Worm (Caenorhabditis elegans): ENCODE results near the gene cyn-7.
"Not testable (repeated sequence)": the region's sequence is repeated elsewhere in the genome, so short reads cannot be mapped to it uniquely, and the experiment has no call there.

The cyn-7 gene

DNA sequence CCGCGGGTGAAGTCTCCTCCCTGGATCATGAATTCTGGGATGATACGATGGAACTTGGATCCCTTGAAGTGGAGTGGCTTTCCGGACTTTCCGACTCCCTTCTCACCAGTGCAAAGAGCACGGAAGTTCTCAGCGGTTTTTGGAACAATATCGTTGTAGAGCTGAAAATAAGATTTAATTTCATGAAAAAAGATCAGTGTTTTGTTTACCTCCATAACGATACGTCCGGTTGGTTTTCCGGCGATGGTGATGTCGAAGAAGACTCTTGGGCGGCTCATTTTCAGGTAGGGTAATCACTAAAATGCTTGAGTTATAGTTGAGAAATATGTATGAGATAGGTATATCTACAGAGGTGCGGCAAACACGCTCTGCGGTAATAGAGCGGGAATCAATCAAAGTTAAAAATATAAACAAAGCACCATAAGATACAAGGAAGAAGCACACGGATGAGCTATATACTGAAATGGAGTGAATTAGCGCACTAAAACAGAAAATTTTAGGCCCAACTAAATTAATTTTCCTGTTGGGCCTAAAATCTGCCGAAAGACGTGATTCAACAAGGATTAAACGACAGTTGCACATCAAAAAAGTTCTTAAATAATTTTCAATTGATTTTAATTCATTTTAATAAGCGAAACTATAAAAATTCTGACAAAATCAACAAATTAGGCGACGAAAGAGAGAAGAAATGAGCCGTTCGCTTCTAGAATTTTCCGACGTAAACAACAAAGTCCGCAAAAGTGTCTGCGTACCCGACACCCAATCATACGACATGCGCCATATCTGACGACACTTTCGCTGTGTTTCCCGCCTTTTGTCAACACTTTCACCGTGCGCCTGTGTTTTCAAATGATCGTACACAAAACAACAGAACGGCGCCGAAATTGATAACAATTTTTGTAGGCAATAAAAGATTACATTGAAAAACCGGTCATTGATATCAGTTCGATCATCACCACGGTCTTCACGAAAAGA lies at the start of gene cyn-7, which contains the start of gene bath-36:
cyn-7 (minus strand) TSS at position 296 of the 975 bp plus-strand sequence.
bath-36 (plus strand) TSS at position 806 of the 975 bp plus-strand sequence.
- peak; percentile 51 for TF ChIP-seq W03F9.2 (tag; optimal IDR thresholded peaks at IDR 0.05)
- no peak for TF ChIP-seq dao-5 (tag; optimal IDR thresholded peaks at IDR 0.05)
- no peak for TF ChIP-seq him-1 (tag; optimal IDR thresholded peaks at IDR 0.05)

- TF ChIP-seq dao-5 (tag; optimal IDR thresholded peaks at IDR 0.05) (no peak), him-1 (tag; optimal IDR thresholded peaks at IDR 0.05) (no peak), W03F9.2 (tag; optimal IDR thresholded peaks at IDR 0.05) (no peak)
Observed at ce11 chrV:15235661-15236060, 48.5 kb upstream of the cyn-7 start, which contains the start of gene nhr-164. Gene nhr-164, minus strand, starts transcription at chrV:15235761.

ce11 chrV:15232200-15232599 lies 45.0 kb upstream of the cyn-7 start, which contains the start of gene srw-13:
Gene srw-13, plus strand, starts transcription at chrV:15232500.
- TF ChIP-seq dao-5 (tag; optimal IDR thresholded peaks at IDR 0.05) (no peak), W03F9.2 (tag; optimal IDR thresholded peaks at IDR 0.05) (no peak), him-1 (tag; optimal IDR thresholded peaks at IDR 0.05) (no peak)

- TF ChIP-seq W03F9.2 (tag; optimal IDR thresholded peaks at IDR 0.05) (no peak), dao-5 (tag; optimal IDR thresholded peaks at IDR 0.05) (no peak), him-1 (tag; optimal IDR thresholded peaks at IDR 0.05) (no peak)
Observed at ce11 chrV:15230243-15230642, 43.1 kb upstream of the cyn-7 start, which contains the start of gene srw-15. Gene srw-15, plus strand, starts transcription at chrV:15230543.

- TF ChIP-seq dao-5 (tag; optimal IDR thresholded peaks at IDR 0.05): no peak
- no peak for TF ChIP-seq W03F9.2 (tag; optimal IDR thresholded peaks at IDR 0.05)
- no peak for TF ChIP-seq him-1 (tag; optimal IDR thresholded peaks at IDR 0.05)
Observed at ce11 chrV:15226206-15226605, 39.0 kb upstream of the cyn-7 start.

ce11 chrV:15225650-15226049 lies 38.5 kb upstream of the cyn-7 start, which contains the start of gene srw-14:
Gene srw-14, plus strand, starts transcription at chrV:15225950.
- TF ChIP-seq him-1 (tag; optimal IDR thresholded peaks at IDR 0.05) (no peak), W03F9.2 (tag; optimal IDR thresholded peaks at IDR 0.05) (no peak), dao-5 (tag; optimal IDR thresholded peaks at IDR 0.05) (no peak)

ce11 chrV:15223668-15224067 lies 36.5 kb upstream of the cyn-7 start, which contains the start of gene srw-24:
Gene srw-24, plus strand, starts transcription at chrV:15223968.
- TF ChIP-seq him-1 (tag; optimal IDR thresholded peaks at IDR 0.05) (no peak), dao-5 (tag; optimal IDR thresholded peaks at IDR 0.05) (no peak), W03F9.2 (tag; optimal IDR thresholded peaks at IDR 0.05) (no peak)

- TF ChIP-seq him-1 (tag; optimal IDR thresholded peaks at IDR 0.05) (no peak), dao-5 (tag; optimal IDR thresholded peaks at IDR 0.05) (no peak), W03F9.2 (tag; optimal IDR thresholded peaks at IDR 0.05) (no peak)
Observed at ce11 chrV:15221330-15221729, 34.2 kb upstream of the cyn-7 start, which contains the start of gene irld-25. Gene irld-25, plus strand, starts transcription at chrV:15221630.

DNA sequence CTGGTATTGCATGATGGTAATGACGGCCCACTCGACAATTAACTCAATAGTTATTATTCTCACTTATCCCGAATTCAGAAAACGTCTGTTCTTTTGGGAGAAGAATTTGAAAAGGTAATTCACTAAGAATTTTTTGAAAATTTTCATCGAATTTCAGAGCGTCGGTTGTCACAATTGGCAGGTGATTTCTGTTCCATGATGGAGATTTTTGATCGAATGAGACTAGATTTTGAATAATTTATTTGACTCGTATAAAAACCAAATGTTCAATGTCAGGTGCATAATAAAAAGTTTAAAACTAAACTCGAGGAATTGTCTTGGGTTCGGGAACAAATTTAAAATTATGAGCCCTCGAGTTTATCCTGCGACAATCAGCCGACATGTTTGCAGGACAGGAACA lies 29.5 kb upstream of the cyn-7 start, which contains the start of gene sri-25:
sri-25 (plus strand) TSS at position 301 of the 400 bp plus-strand sequence.
- TF ChIP-seq dao-5 (tag; optimal IDR thresholded peaks at IDR 0.05): no peak
- no peak for TF ChIP-seq him-1 (tag; optimal IDR thresholded peaks at IDR 0.05)
- no peak for TF ChIP-seq W03F9.2 (tag; optimal IDR thresholded peaks at IDR 0.05)

DNA sequence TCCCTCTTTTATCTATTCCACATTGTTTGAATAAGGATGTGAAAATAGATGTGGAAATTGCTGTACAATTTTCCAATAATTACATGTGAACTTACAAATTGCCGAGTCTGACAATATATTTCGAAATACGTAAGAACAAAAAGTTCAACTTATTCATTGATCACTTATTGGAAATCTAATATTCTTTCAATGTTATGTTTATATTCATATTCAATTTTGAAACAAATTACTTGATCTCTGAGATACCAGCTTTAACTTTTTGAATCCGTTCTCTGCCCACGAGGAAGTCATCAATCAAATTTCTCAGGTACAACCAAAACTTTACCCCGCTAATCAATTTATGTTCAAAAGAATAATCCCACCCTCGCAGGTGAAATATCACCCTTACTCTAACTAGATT lies 28.0 kb upstream of the cyn-7 start, which contains the start of gene sri-26:
sri-26 (plus strand) TSS at position 301 of the 400 bp plus-strand sequence.
- not testable (repeated sequence) for TF ChIP-seq W03F9.2, dao-5, him-1 (tag; optimal IDR thresholded peaks at IDR 0.05)

DNA sequence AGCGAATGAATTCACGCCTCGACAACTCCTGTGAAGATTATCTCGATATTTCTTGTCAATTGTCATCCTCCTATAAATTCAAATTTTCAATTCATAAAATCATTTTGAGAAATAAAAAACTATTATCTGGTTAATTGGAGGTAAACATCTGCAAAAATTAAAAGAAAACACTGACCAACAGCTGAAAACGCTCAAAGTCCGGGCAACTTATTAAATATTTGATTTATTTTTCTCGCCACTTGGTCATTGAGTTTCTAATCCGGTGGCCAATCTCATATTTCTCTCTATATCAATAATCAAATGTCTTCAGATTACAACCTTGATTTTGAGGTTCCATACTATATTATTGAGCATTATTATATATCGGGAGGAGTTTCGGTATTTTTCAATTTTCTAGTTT lies 24.7 kb upstream of the cyn-7 start, which contains the start of gene sri-24:
sri-24 (plus strand) TSS at position 301 of the 400 bp plus-strand sequence.
- not testable (repeated sequence) for TF ChIP-seq W03F9.2, him-1, dao-5 (tag; optimal IDR thresholded peaks at IDR 0.05)

ce11 chrV:15207681-15208080 lies 20.5 kb upstream of the cyn-7 start, which contains the start of gene C41G6.12:
Gene C41G6.12, minus strand, starts transcription at chrV:15207781.
- TF ChIP-seq dao-5, W03F9.2, him-1 (tag; optimal IDR thresholded peaks at IDR 0.05): not testable (repeated sequence)

DNA sequence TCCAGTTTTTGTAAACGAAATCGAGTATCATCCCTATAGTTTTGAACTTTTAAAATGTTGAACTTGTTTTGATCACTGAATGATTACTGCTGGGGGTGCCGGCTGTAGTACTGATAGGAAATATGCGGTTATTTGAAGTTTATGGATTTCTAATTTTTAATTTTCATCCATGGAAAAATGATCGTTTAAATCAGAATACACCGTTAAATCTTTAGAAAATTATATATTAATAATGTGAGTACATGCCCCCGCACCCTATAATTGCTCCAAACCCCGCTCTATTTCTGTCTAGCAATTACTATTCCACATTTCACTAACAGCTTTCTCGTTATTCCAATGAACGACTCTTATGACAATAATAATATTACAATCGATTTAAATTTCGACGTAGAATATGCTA lies 12.6 kb upstream of the cyn-7 start, which contains the start of gene Y75B12B.10:
Y75B12B.10 (plus strand) TSS at position 301 of the 400 bp plus-strand sequence.
- no peak for TF ChIP-seq W03F9.2 (tag; optimal IDR thresholded peaks at IDR 0.05)
- no peak for TF ChIP-seq dao-5 (tag; optimal IDR thresholded peaks at IDR 0.05)
- no peak for TF ChIP-seq him-1 (tag; optimal IDR thresholded peaks at IDR 0.05)
